Worm (Caenorhabditis elegans) whole organism, L4 larva: Measurements from ENCODE around the gene pde-12.

Experiments used
- F10B5.3 ChIP-seq: sonication (generic microtip); optimal IDR thresholded peaks from 2 replicates; lab custom pipeline; 2016; ENCODE audit warnings: mild to moderate bottlenecking, missing genetic modification characterization, missing compliant biosample characterization
- F26F4.8 ChIP-seq: fragments of 200-800 bp; sonication (Bioruptor generic); conservative IDR thresholded peaks from 2 replicates; pipeline ENCODE4 v1.3.6; 2022; ENCODE audit warnings: missing genetic modification characterization, missing compliant biosample characterization
- T26A8.4 ChIP-seq: fragments of 200-800 bp; sonication (Bioruptor generic); IDR thresholded peaks from 2 replicates; pipeline ENCODE4 v1.3.6; 2022; ENCODE audit warnings: missing genetic modification characterization, missing compliant biosample characterization
- Y48G9A.11 ChIP-seq: fragments of 200-800 bp; sonication (Bioruptor generic); IDR thresholded peaks from 2 replicates; pipeline ENCODE4 v1.3.6; 2022; ENCODE audit warnings: missing genetic modification reagents, missing genetic modification characterization, missing compliant biosample characterization
- aha-1 ChIP-seq: fragments of 150-350 bp; peaks from one replicate; lab custom pipeline; 2014; ENCODE audit warnings: missing biosample characterization, missing genetic modification characterization
- attf-4 ChIP-seq: sonication (generic microtip); optimal IDR thresholded peaks from 3 replicates; lab custom pipeline; 2017; ENCODE audit warnings: missing biosample characterization, missing genetic modification characterization
- ceh-20 ChIP-seq: fragments of 200-800 bp; sonication (Bioruptor generic); IDR thresholded peaks from 2 replicates; pipeline ENCODE4 v1.3.6; 2022; ENCODE audit warnings: missing genetic modification reagents, missing genetic modification characterization, missing compliant biosample characterization
- ceh-82 ChIP-seq: sonication (generic microtip); optimal IDR thresholded peaks from 2 replicates; lab custom pipeline; 2017; ENCODE audit warnings: missing biosample characterization, missing genetic modification characterization
- ctbp-1 ChIP-seq: fragments of 200-800 bp; sonication (Bioruptor generic); IDR thresholded peaks from 2 replicates; pipeline ENCODE4 v1.3.6; 2022; ENCODE audit warnings: missing genetic modification reagents, missing genetic modification characterization, missing compliant biosample characterization
- daf-16 ChIP-seq, 3 experiments: sonication (generic microtip); optimal IDR thresholded peaks; 2 replicates each; lab custom pipeline; 2016 to 2017; ENCODE audit warnings: missing genetic modification characterization in 3 of 3, missing genetic modification reagents in 3 of 3, mild to moderate bottlenecking in 2 of 3, missing compliant biosample characterization in 2 of 3, missing biosample characterization in 1 of 3, moderate library complexity in 1 of 3
- daf-19 ChIP-seq: fragments of 200-800 bp; sonication (Bioruptor generic); conservative IDR thresholded peaks from 2 replicates; pipeline ENCODE4 v1.3.6; 2022; ENCODE audit warnings: missing genetic modification characterization, missing compliant biosample characterization
- dmd-6 ChIP-seq: fragments of 200-800 bp; sonication (Bioruptor generic); IDR thresholded peaks from 2 replicates; pipeline ENCODE4 v1.3.6; 2022; ENCODE audit warnings: missing genetic modification reagents, missing genetic modification characterization, missing compliant biosample characterization
- dve-1 ChIP-seq: sonication (generic microtip); optimal IDR thresholded peaks from 2 replicates; lab custom pipeline; 2017; ENCODE audit warnings: antibody characterized with exemption, mild to moderate bottlenecking, missing genetic modification characterization, missing compliant biosample characterization; ENCODE audit not compliant: insufficient read depth
- egl-43 ChIP-seq: fragments of 200-800 bp; sonication (Bioruptor generic); IDR thresholded peaks from 2 replicates; pipeline ENCODE4 v1.3.6; 2022; ENCODE audit warnings: missing genetic modification reagents, missing genetic modification characterization, missing compliant biosample characterization
- fkh-10 ChIP-seq: fragments of 150-350 bp; optimal IDR thresholded peaks from 2 replicates; lab custom pipeline; 2014; ENCODE audit warnings: missing biosample characterization, missing genetic modification reagents, missing genetic modification characterization
- hif-1 ChIP-seq, 2 experiments: sonication (generic microtip); optimal IDR thresholded peaks; 2 replicates each; lab custom pipeline; 2016 to 2017; ENCODE audit warnings: missing compliant biosample characterization in 2 of 2, missing genetic modification characterization in 2 of 2, missing genetic modification reagents in 2 of 2, missing genotype in 2 of 2, mild to moderate bottlenecking in 1 of 2
- hlh-11 ChIP-seq: fragments of 200-800 bp; sonication (Bioruptor generic); optimal IDR thresholded peaks from 2 replicates; lab custom pipeline; 2018; ENCODE audit warnings: mild to moderate bottlenecking, missing genetic modification characterization, missing compliant biosample characterization
- hlh-30 ChIP-seq: sonication (generic microtip); optimal IDR thresholded peaks from 2 replicates; lab custom pipeline; 2017; ENCODE audit warnings: antibody characterized with exemption, mild to moderate bottlenecking, missing genetic modification characterization, missing compliant biosample characterization; ENCODE audit not compliant: insufficient read depth
- lim-7 ChIP-seq: fragments of 200-800 bp; sonication (Bioruptor generic); IDR thresholded peaks from 2 replicates; pipeline ENCODE4 v1.3.6; 2022; ENCODE audit warnings: missing genetic modification characterization, missing compliant biosample characterization
- lin-29 ChIP-seq: fragments of 200-800 bp; sonication (Bioruptor generic); IDR thresholded peaks from 2 replicates; pipeline ENCODE4 v1.3.6; 2022; ENCODE audit warnings: missing genetic modification reagents, missing genetic modification characterization, missing compliant biosample characterization
- lin-38 ChIP-seq: fragments of 200-800 bp; sonication (Bioruptor generic); IDR thresholded peaks from 2 replicates; pipeline ENCODE4 v1.3.6; 2022; ENCODE audit warnings: missing genetic modification reagents, missing genetic modification characterization, missing compliant biosample characterization
- lsy-2 ChIP-seq, 2 experiments: fragments of 150-350 bp in 1 of 2; sonication (generic microtip) in 1 of 2; optimal IDR thresholded peaks; 2 replicates each; lab custom pipeline; 2014 to 2017; ENCODE audit warnings: missing biosample characterization in 2 of 2, missing genetic modification characterization in 2 of 2
- madf-5 ChIP-seq, 2 experiments: fragments of 200-800 bp; sonication (Bioruptor generic); IDR thresholded peaks; 2 replicates each; pipeline ENCODE4 v1.3.6; 2022; ENCODE audit warnings: missing compliant biosample characterization in 2 of 2, missing genetic modification characterization in 2 of 2
- mep-1 ChIP-seq: fragments of 150-350 bp; sonication (generic microtip); optimal IDR thresholded peaks from 3 replicates; lab custom pipeline; 2014; ENCODE audit warnings: missing biosample characterization, missing genetic modification characterization
- mes-2 ChIP-seq: sonication (generic microtip); optimal IDR thresholded peaks from 2 replicates; lab custom pipeline; 2016; ENCODE audit warnings: missing genotype, mild to moderate bottlenecking, missing genetic modification characterization, missing compliant biosample characterization; ENCODE audit not compliant: poor library complexity, severe bottlenecking
- nhr-10 ChIP-seq: fragments of 150-350 bp; optimal IDR thresholded peaks from 2 replicates; lab custom pipeline; 2014; ENCODE audit warnings: missing biosample characterization, missing genetic modification characterization
- nhr-25 ChIP-seq: sonication (generic microtip); optimal IDR thresholded peaks from 2 replicates; lab custom pipeline; 2017; ENCODE audit warnings: missing genetic modification characterization, mild to moderate bottlenecking, missing compliant biosample characterization, antibody characterized with exemption, moderate library complexity, borderline replicate concordance; ENCODE audit not compliant: insufficient read depth
- nhr-28 ChIP-seq: fragments of 150-350 bp; optimal IDR thresholded peaks from 2 replicates; lab custom pipeline; 2014; ENCODE audit warnings: missing biosample characterization, missing genetic modification characterization
- nhr-77 ChIP-seq: fragments of 150-350 bp; optimal IDR thresholded peaks from 2 replicates; lab custom pipeline; 2014; ENCODE audit warnings: missing biosample characterization, missing genetic modification characterization
- pha-4 ChIP-seq, 2 experiments: fragments of 150-350 bp in 1 of 2; fragments of 200-800 bp in 1 of 2; sonication (Bioruptor generic) in 1 of 2; IDR thresholded peaks in 1 of 2; optimal IDR thresholded peaks in 1 of 2; 2 replicates each; pipeline versions ENCODE4 v1.3.6 to Lab custom; 2014 to 2022; ENCODE audit warnings: missing genetic modification characterization in 2 of 2, missing genetic modification reagents in 2 of 2, missing biosample characterization in 1 of 2, missing compliant biosample characterization in 1 of 2
- rbr-2 ChIP-seq: sonication (generic microtip); optimal IDR thresholded peaks from 2 replicates; lab custom pipeline; 2016; ENCODE audit warnings: missing genotype, missing genetic modification characterization, missing compliant biosample characterization
- saeg-2 ChIP-seq: fragments of 200-800 bp; sonication (Bioruptor generic); IDR thresholded peaks from 2 replicates; pipeline ENCODE4 v1.3.6; 2022; ENCODE audit warnings: missing genetic modification reagents, missing genetic modification characterization, missing compliant biosample characterization
- set-16 ChIP-seq: fragments of 200-800 bp; sonication (Bioruptor generic); IDR thresholded peaks from 2 replicates; pipeline ENCODE4 v1.3.6; 2022; ENCODE audit warnings: missing genetic modification reagents, missing genetic modification characterization, missing compliant biosample characterization
- skn-1 ChIP-seq: fragments of 150-350 bp; optimal IDR thresholded peaks from 2 replicates; lab custom pipeline; 2014; ENCODE audit warnings: missing biosample characterization, missing genetic modification characterization
- snpc-4 ChIP-seq: fragments of 150-350 bp; optimal IDR thresholded peaks from 2 replicates; lab custom pipeline; 2014; ENCODE audit warnings: missing biosample characterization, missing genetic modification characterization
- spr-3 ChIP-seq: fragments of 200-800 bp; sonication (Bioruptor generic); optimal IDR thresholded peaks from 2 replicates; lab custom pipeline; 2018; ENCODE audit warnings: mild to moderate bottlenecking, missing genetic modification characterization, missing compliant biosample characterization
- tra-1 ChIP-seq: fragments of 200-800 bp; sonication (Bioruptor generic); IDR thresholded peaks from 2 replicates; pipeline ENCODE4 v1.3.6; 2022; ENCODE audit warnings: missing genetic modification reagents, missing genetic modification characterization, missing compliant biosample characterization
- unc-39 ChIP-seq: sonication (generic microtip); optimal IDR thresholded peaks from 2 replicates; lab custom pipeline; 2017; ENCODE audit warnings: missing biosample characterization, missing genetic modification characterization
- unc-62 ChIP-seq, 3 experiments: fragments of 150-350 bp in 1 of 3; sonication (generic microtip); optimal IDR thresholded peaks in 2 of 3; peaks in 1 of 3; 1 replicate in 1 of 3; 2 replicates in 2 of 3; lab custom pipeline; 2014 to 2017; ENCODE audit warnings: missing biosample characterization in 3 of 3, missing genetic modification characterization in 3 of 3, missing genetic modification reagents in 3 of 3, missing genotype in 1 of 3
- zfp-3 ChIP-seq: fragments of 200-800 bp; sonication (Bioruptor generic); conservative IDR thresholded peaks from 2 replicates; pipeline ENCODE4 v1.3.6; 2022; ENCODE audit warnings: missing genetic modification reagents, missing genetic modification characterization, missing compliant biosample characterization
- zip-2 ChIP-seq: fragments of 150-350 bp; optimal IDR thresholded peaks from 2 replicates; lab custom pipeline; 2014; ENCODE audit warnings: missing biosample characterization, missing genetic modification characterization
- ztf-11 ChIP-seq: fragments of 150-350 bp; optimal IDR thresholded peaks from 2 replicates; lab custom pipeline; 2014; ENCODE audit warnings: missing biosample characterization, missing genetic modification characterization

Gene pde-12

ce11 chrIII:10810837-10811814 lies 33.7 kb downstream of the pde-12 start (continued):
- TF ChIP-seq lsy-2 (tag; optimal IDR thresholded peaks at IDR 0.05; lab: Kevin White, UChicago) (peak in 1 of 2 experiments; percentile 26), unc-39 (tag; lab: Kevin White, UChicago) (no peak)
- TF ChIP-seq, all 104 proteins: peak for 26

- TF ChIP-seq T26A8.4 (GFP tag; lab: Robert Waterston, UW) (peak; percentile 44; the same call in 1 of the 2 replicates), hlh-11 (tag; lab: Kevin White, UChicago) (no peak), mes-2 (tag; lab: Kevin White, UChicago) (no peak), F26F4.8 (no peak), mep-1 (no peak), dmd-6 (no peak), lim-7 (GFP tag; lab: Robert Waterston, UW) (no peak), daf-16 (GFP tag; optimal IDR thresholded peaks at IDR 0.05; lab: Kevin White, UChicago) (peak in 1 of 2 experiments; percentile 60), daf-16 (tag; optimal IDR thresholded peaks at IDR 0.05; lab: Kevin White, UChicago) (no peak), aha-1 (tag; lab: Kevin White, UChicago) (peak; percentile 60), madf-5 (GFP tag; IDR thresholded peaks at IDR 0.05; lab: Robert Waterston, UW) (no peak), hlh-30 (tag; lab: Kevin White, UChicago) (no peak), tra-1 (GFP tag; lab: Robert Waterston, UW) (no peak), nhr-25 (no peak), nhr-28 (tag; lab: Kevin White, UChicago) (no peak), ctbp-1 (GFP tag; lab: Robert Waterston, UW) (no peak), snpc-4 (no peak), nhr-77 (no peak)
Observed at ce11 chrIII:10810483-10810836, 34.4 kb downstream of the pde-12 start.

ce11 chrIII:10809568-10809967 lies 35.3 kb downstream of the pde-12 start:
- TF ChIP-seq ceh-20 (GFP tag; lab: Robert Waterston, UW) (no peak), aha-1 (tag; lab: Kevin White, UChicago) (peak; percentile 64), unc-62 (GFP tag; optimal IDR thresholded peaks at IDR 0.05 in 1 of 2; lab: Kevin White, UChicago) (peak in 1 of 2 experiments; percentile 65), unc-62 (tag; optimal IDR thresholded peaks at IDR 0.05; lab: Kevin White, UChicago) (no peak), lsy-2 (tag; optimal IDR thresholded peaks at IDR 0.05; lab: Kevin White, UChicago) (no peak), saeg-2 (0 out of 2 replicates have a peak, but pooled peaks have one; percentile 23), pha-4 (GFP tag; IDR thresholded peaks at IDR 0.05; lab: Robert Waterston, UW) (peak; percentile 38; the same call in 1 of the 2 replicates), pha-4 (tag; optimal IDR thresholded peaks at IDR 0.05; lab: Kevin White, UChicago) (no peak)

ce11 chrIII:10808802-10809201 lies 36.0 kb downstream of the pde-12 start:
- TF ChIP-seq spr-3 (GFP tag; lab: Kevin White, UChicago) (peak; percentile 17), egl-43 (GFP tag; lab: Robert Waterston, UW) (no peak), tra-1 (GFP tag; lab: Robert Waterston, UW) (no peak), mep-1 (no peak), F26F4.8 (no peak), ceh-82 (tag; lab: Kevin White, UChicago) (no peak), set-16 (GFP tag; lab: Robert Waterston, UW) (peak; percentile 80), skn-1 (tag; lab: Kevin White, UChicago) (no peak), hif-1 (tag; optimal IDR thresholded peaks at IDR 0.05; lab: Kevin White, UChicago) (no peak), Y48G9A.11 (0 out of 2 replicates have a peak, but pooled peaks have one; percentile 19), zip-2 (tag; lab: Kevin White, UChicago) (no peak), daf-19 (no peak), lin-38 (GFP tag; lab: Robert Waterston, UW) (peak; percentile 9; the same call in 1 of the 2 replicates), lim-7 (GFP tag; lab: Robert Waterston, UW) (0 out of 2 replicates have a peak, but pooled peaks have one; percentile 4), F10B5.3 (no peak), ztf-11 (tag; lab: Kevin White, UChicago) (no peak), lin-29 (no peak), rbr-2 (no peak), fkh-10 (GFP tag; lab: Kevin White, UChicago) (no peak), dve-1 (tag; lab: Kevin White, UChicago) (no peak), zfp-3 (GFP tag; lab: Robert Waterston, UW) (no peak), attf-4 (tag; lab: Kevin White, UChicago) (no peak), nhr-10 (no peak)
